Fruit fly (Drosophila melanogaster) whole organism, embryonic: ENCODE results near the gene CG15322.

Source experiments
- Adf1 ChIP-seq: fragments of 200-800 bp; sonication (Bioruptor generic); IDR thresholded peaks from 2 replicates; pipeline ENCODE4 v1.3.6; 2022; ENCODE audit warnings: missing biosample characterization, missing genetic modification characterization
- Asciz ChIP-seq: fragments of 200-800 bp; sonication (Bioruptor generic); optimal IDR thresholded peaks from 2 replicates; lab custom pipeline; 2017; ENCODE audit warnings: missing biosample characterization, mild to moderate bottlenecking, missing genetic modification characterization, missing genetic modification reagents
- Blimp-1 ChIP-seq: fragments of 200-800 bp; sonication (Bioruptor generic); optimal IDR thresholded peaks from 3 replicates; lab custom pipeline; 2018; ENCODE audit warnings: missing biosample characterization, missing genetic modification characterization, mild to moderate bottlenecking, moderate library complexity, missing genetic modification reagents
- CG10209 ChIP-seq: fragments of 200-800 bp; sonication (Bioruptor generic); optimal IDR thresholded peaks from 3 replicates; lab custom pipeline; 2017; ENCODE audit warnings: missing biosample characterization, mild to moderate bottlenecking, missing genetic modification characterization, missing genetic modification reagents
- CG10274 ChIP-seq: fragments of 200-800 bp; sonication (Bioruptor generic); optimal IDR thresholded peaks from 3 replicates; lab custom pipeline; 2017; ENCODE audit warnings: missing biosample characterization, mild to moderate bottlenecking, missing genetic modification characterization
- CG10565 ChIP-seq: fragments of 200-800 bp; sonication (Bioruptor generic); optimal IDR thresholded peaks from 3 replicates; lab custom pipeline; 2016; ENCODE audit warnings: missing biosample characterization, mild to moderate bottlenecking, missing genetic modification characterization
- CG11093 ChIP-seq: fragments of 200-800 bp; sonication (Bioruptor generic); IDR thresholded peaks from 3 replicates; pipeline ENCODE4 v1.3.6; 2022; ENCODE audit warnings: missing biosample characterization, missing genetic modification characterization
- CG11560 ChIP-seq: fragments of 200-800 bp; sonication (Bioruptor generic); IDR thresholded peaks from 3 replicates; pipeline ENCODE4 v1.3.6; 2022; ENCODE audit warnings: missing biosample characterization, missing genetic modification characterization
- CG12391 ChIP-seq: fragments of 200-800 bp; sonication (Bioruptor generic); optimal IDR thresholded peaks from 3 replicates; lab custom pipeline; 2018; ENCODE audit warnings: missing biosample characterization, mild to moderate bottlenecking, missing genetic modification characterization, moderate library complexity
- CG12744 ChIP-seq: fragments of 200-800 bp; sonication (Bioruptor generic); optimal IDR thresholded peaks from 2 replicates; lab custom pipeline; 2016; ENCODE audit warnings: missing biosample characterization, missing genetic modification characterization
- CG13775 ChIP-seq: fragments of 200-800 bp; sonication (Bioruptor generic); optimal IDR thresholded peaks from 3 replicates; lab custom pipeline; 2017; ENCODE audit warnings: missing biosample characterization, mild to moderate bottlenecking, missing genetic modification characterization
- CG13894 ChIP-seq: fragments of 200-800 bp; sonication (Bioruptor generic); optimal IDR thresholded peaks from 3 replicates; lab custom pipeline; 2018; ENCODE audit warnings: missing biosample characterization, mild to moderate bottlenecking, missing genetic modification characterization, moderate library complexity
- CG17186 ChIP-seq: fragments of 200-800 bp; sonication (Bioruptor generic); optimal IDR thresholded peaks from 3 replicates; lab custom pipeline; 2017; ENCODE audit warnings: missing biosample characterization, missing genetic modification reagents, missing genetic modification characterization
- CG17912 ChIP-seq: fragments of 200-800 bp; sonication (Bioruptor generic); optimal IDR thresholded peaks from 2 replicates; lab custom pipeline; 2018; ENCODE audit warnings: missing biosample characterization, mild to moderate bottlenecking, missing genetic modification characterization
- CG3065 ChIP-seq: fragments of 200-800 bp; sonication (Bioruptor generic); optimal IDR thresholded peaks from 2 replicates; lab custom pipeline; 2016; ENCODE audit warnings: missing biosample characterization, missing genetic modification characterization
- CG3281 ChIP-seq: fragments of 200-800 bp; sonication (Bioruptor generic); optimal IDR thresholded peaks from 3 replicates; lab custom pipeline; 2017; ENCODE audit warnings: missing biosample characterization, mild to moderate bottlenecking, missing genetic modification characterization
- CG7963 ChIP-seq: fragments of 200-800 bp; sonication (Bioruptor generic); IDR thresholded peaks from 3 replicates; pipeline ENCODE4 v1.3.6; 2022; ENCODE audit warnings: missing biosample characterization, missing genetic modification characterization; ENCODE audit not compliant: partially characterized antibody
- CG8290 ChIP-seq, 3 experiments: fragments of 200-800 bp; sonication (Bioruptor generic); optimal IDR thresholded peaks; 2 replicates each; lab custom pipeline; 2016 to 2019; ENCODE audit warnings: missing biosample characterization in 3 of 3, missing genetic modification characterization in 3 of 3, mild to moderate bottlenecking in 2 of 3, moderate library complexity in 1 of 3
- CG9215 ChIP-seq: fragments of 200-800 bp; sonication (Bioruptor generic); IDR thresholded peaks from 2 replicates; pipeline ENCODE4 v1.3.6; 2022; ENCODE audit warnings: missing biosample characterization, missing genetic modification characterization
- CG9932 ChIP-seq: fragments of 200-800 bp; sonication (Bioruptor generic); IDR thresholded peaks from 2 replicates; pipeline ENCODE4 v1.3.6; 2022; ENCODE audit warnings: missing biosample characterization, missing genetic modification characterization
- Dad ChIP-seq: fragments of 200-800 bp; sonication (Bioruptor generic); optimal IDR thresholded peaks from 3 replicates; lab custom pipeline; 2016; ENCODE audit warnings: missing biosample characterization, missing genetic modification characterization
- Dref ChIP-seq: fragments of 200-800 bp; sonication (Bioruptor generic); IDR thresholded peaks from 2 replicates; pipeline ENCODE4 v1.3.6; 2022; ENCODE audit warnings: missing biosample characterization, missing genetic modification characterization
- ERR ChIP-seq: fragments of 200-800 bp; sonication (Bioruptor generic); optimal IDR thresholded peaks from 2 replicates; lab custom pipeline; 2016; ENCODE audit warnings: missing biosample characterization, missing genetic modification characterization
- Gsc ChIP-seq: fragments of 200-800 bp; sonication (Bioruptor generic); IDR thresholded peaks from 2 replicates; pipeline ENCODE4 v1.3.6; 2022; ENCODE audit warnings: missing biosample characterization, missing genetic modification characterization
- H2.0 ChIP-seq: fragments of 200-800 bp; sonication (Bioruptor generic); IDR thresholded peaks from 2 replicates; pipeline ENCODE4 v1.3.6; 2022; ENCODE audit warnings: missing biosample characterization, missing genetic modification characterization
- Hr78 ChIP-seq, 2 experiments: fragments of 200-800 bp in 1 of 2; fragments of >200 bp in 1 of 2; sonication (Bioruptor generic) in 1 of 2; optimal IDR thresholded peaks; 2 replicates each; lab custom pipeline; 2017 to 2019; ENCODE audit warnings: missing biosample characterization in 2 of 2, missing genetic modification characterization in 2 of 2, mild to moderate bottlenecking in 1 of 2, moderate library complexity in 1 of 2
- Med ChIP-seq: fragments of 200-800 bp; sonication (Bioruptor generic); peaks from one replicate; lab custom pipeline; 2016; ENCODE audit warnings: missing biosample characterization, missing genetic modification characterization, mild to moderate bottlenecking, inconsistent platforms, moderate library complexity
- NFAT ChIP-seq: fragments of 200-800 bp; sonication (Bioruptor generic); IDR thresholded peaks from 2 replicates; pipeline ENCODE4 v1.3.6; 2022; ENCODE audit warnings: missing biosample characterization, missing genetic modification characterization
- Opbp ChIP-seq: fragments of 200-800 bp; sonication (Bioruptor generic); IDR thresholded peaks from 3 replicates; pipeline ENCODE4 v1.3.6; 2022; ENCODE audit warnings: missing biosample characterization, missing genetic modification characterization; ENCODE audit not compliant: partially characterized antibody
- Taf1 ChIP-seq: fragments of 200-800 bp; sonication (Bioruptor generic); IDR thresholded peaks from 2 replicates; pipeline ENCODE4 v1.3.6; 2022; ENCODE audit warnings: missing biosample characterization, missing genetic modification characterization
- Tbp ChIP-seq: fragments of >200 bp; optimal IDR thresholded peaks from 2 replicates; lab custom pipeline; 2018; ENCODE audit warnings: missing biosample characterization, missing genetic modification characterization
- abd-A ChIP-seq: fragments of 200-800 bp; sonication (Bioruptor generic); optimal IDR thresholded peaks from 3 replicates; lab custom pipeline; 2019; ENCODE audit warnings: missing biosample characterization, mild to moderate bottlenecking, missing genetic modification characterization, moderate library complexity
- cad ChIP-seq: fragments of >200 bp; optimal IDR thresholded peaks from 2 replicates; lab custom pipeline; 2017; ENCODE audit warnings: missing biosample characterization, missing genetic modification characterization
- ci ChIP-seq: fragments of 200-800 bp; sonication (Bioruptor generic); IDR thresholded peaks from 3 replicates; pipeline ENCODE4 v1.3.6; 2022; ENCODE audit warnings: missing biosample characterization, missing genetic modification characterization
- dati ChIP-seq: fragments of 200-800 bp; sonication (Bioruptor generic); IDR thresholded peaks from 2 replicates; pipeline ENCODE4 v1.3.6; 2022; ENCODE audit warnings: missing biosample characterization, missing genetic modification characterization
- ewg ChIP-seq: fragments of 200-800 bp; sonication (Bioruptor generic); optimal IDR thresholded peaks from 3 replicates; lab custom pipeline; 2017; ENCODE audit warnings: mild to moderate bottlenecking, missing biosample characterization, missing genetic modification reagents, missing genetic modification characterization
- kah ChIP-seq: fragments of 200-800 bp; sonication (Bioruptor generic); optimal IDR thresholded peaks from 2 replicates; lab custom pipeline; 2018; ENCODE audit warnings: missing biosample characterization, mild to moderate bottlenecking, missing genetic modification characterization
- luna ChIP-seq: fragments of 200-800 bp; sonication (Bioruptor generic); optimal IDR thresholded peaks from 2 replicates; lab custom pipeline; 2016; ENCODE audit warnings: missing biosample characterization, missing genetic modification characterization
- mirr ChIP-seq: fragments of 200-800 bp; sonication (Bioruptor generic); optimal IDR thresholded peaks from 3 replicates; lab custom pipeline; 2018; ENCODE audit warnings: missing biosample characterization, mild to moderate bottlenecking, missing genetic modification characterization
- odd ChIP-seq: fragments of 200-800 bp; sonication (Bioruptor generic); optimal IDR thresholded peaks from 2 replicates; lab custom pipeline; 2017; ENCODE audit warnings: missing biosample characterization, mild to moderate bottlenecking, missing genetic modification characterization
- org-1 ChIP-seq: fragments of 200-800 bp; sonication (Bioruptor generic); optimal IDR thresholded peaks from 2 replicates; lab custom pipeline; 2017; ENCODE audit warnings: missing biosample characterization, missing genetic modification characterization
- pho ChIP-seq: fragments of 200-800 bp; sonication (Bioruptor generic); optimal IDR thresholded peaks from 2 replicates; lab custom pipeline; 2016; ENCODE audit warnings: missing biosample characterization, missing genetic modification characterization
- prd ChIP-seq, 3 experiments: fragments of >200 bp in 2 of 3; fragments of 200-800 bp in 1 of 3; sonication (Bioruptor generic) in 1 of 3; optimal IDR thresholded peaks in 2 of 3; IDR thresholded peaks in 1 of 3; 2 replicates in 2 of 3; 3 replicates in 1 of 3; pipeline versions ENCODE4 v1.3.6 to Lab custom; 2017 to 2022; ENCODE audit warnings: missing biosample characterization in 1 of 3, missing genetic modification characterization in 1 of 3
- pum ChIP-seq: fragments of 200-800 bp; sonication (Bioruptor generic); optimal IDR thresholded peaks from 2 replicates; lab custom pipeline; 2016; ENCODE audit warnings: missing biosample characterization, missing genetic modification characterization
- tll ChIP-seq, 2 experiments: fragments of 200-800 bp in 1 of 2; fragments of >200 bp in 1 of 2; sonication (Bioruptor generic) in 1 of 2; optimal IDR thresholded peaks; 2 replicates each; lab custom pipeline; 2017 to 2019; ENCODE audit warnings: missing biosample characterization in 2 of 2, missing genetic modification characterization in 2 of 2, mild to moderate bottlenecking in 1 of 2, moderate library complexity in 1 of 2
- toy ChIP-seq: fragments of 200-800 bp; sonication (Bioruptor generic); IDR thresholded peaks from 2 replicates; pipeline ENCODE4 v1.3.6; 2022; ENCODE audit warnings: missing biosample characterization, missing genetic modification characterization
- usp ChIP-seq: fragments of >200 bp; optimal IDR thresholded peaks from 2 replicates; lab custom pipeline; 2017; ENCODE audit warnings: missing biosample characterization, missing genetic modification characterization
- wdn ChIP-seq: fragments of 200-800 bp; sonication (Bioruptor generic); IDR thresholded peaks from 2 replicates; pipeline ENCODE4 v1.3.6; 2022; ENCODE audit warnings: missing biosample characterization, missing genetic modification characterization
- zf30C ChIP-seq: fragments of 200-800 bp; sonication (Bioruptor generic); optimal IDR thresholded peaks from 3 replicates; lab custom pipeline; 2018; ENCODE audit warnings: missing biosample characterization, mild to moderate bottlenecking, missing genetic modification characterization

CG15322 gene

DNA sequence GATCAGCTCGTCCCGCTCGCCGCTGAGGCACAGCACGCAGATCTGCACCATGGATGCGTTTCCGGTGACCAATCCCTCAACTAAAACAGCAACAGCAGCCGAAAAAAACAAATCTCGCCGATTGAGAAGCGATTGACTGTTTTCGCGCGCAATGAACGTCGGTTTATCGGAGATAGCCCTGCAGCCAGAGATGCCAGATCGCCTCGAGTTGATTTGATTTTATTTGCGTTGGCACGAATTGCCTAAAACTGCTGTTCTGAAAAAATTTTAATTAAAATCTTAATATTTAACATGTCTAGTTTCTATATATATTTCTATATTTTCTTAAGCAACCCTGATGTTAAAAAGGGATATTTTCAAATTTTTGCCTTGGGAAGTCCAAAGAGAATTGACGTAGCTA is 29.2 kb downstream of the CG15322 start (continued):
- no peak for TF ChIP-seq ERR (GFP tag; lab: Kevin White, UChicago)
- 0 out of 3 replicates have a peak, but pooled peaks have one; percentile 18 for TF ChIP-seq Opbp (GFP tag; lab: Robert Waterston, UW)
- no peak for TF ChIP-seq Asciz (GFP tag; lab: Kevin White, UChicago)
- TF ChIP-seq tll (GFP tag; optimal IDR thresholded peaks at IDR 0.05; lab: Kevin White, UChicago), result no peak
- TF ChIP-seq CG13775 (GFP tag; lab: Kevin White, UChicago), result no peak
- no peak for TF ChIP-seq ci
- no peak for TF ChIP-seq luna (GFP tag; lab: Kevin White, UChicago)
- TF ChIP-seq Blimp-1 (GFP tag; lab: Kevin White, UChicago), result no peak
- no peak for TF ChIP-seq zf30C (GFP tag; lab: Kevin White, UChicago)
- TF ChIP-seq CG8290 (GFP tag; optimal IDR thresholded peaks at IDR 0.05; lab: Kevin White, UChicago), result no peak
- TF ChIP-seq CG8290 (tag; optimal IDR thresholded peaks at IDR 0.05; lab: Kevin White, UChicago), result peak in 1 of 2 experiments; percentile 27
- TF ChIP-seq CG9932, result peak; percentile 58
- TF ChIP-seq toy (GFP tag; lab: Robert Waterston, UW), result no peak
- TF ChIP-seq abd-A (tag; lab: Kevin White, UChicago), result no peak
- no peak for TF ChIP-seq CG10565 (GFP tag; lab: Kevin White, UChicago)
- TF ChIP-seq CG13894 (tag; lab: Kevin White, UChicago), result no peak
- no peak for TF ChIP-seq CG7963 (GFP tag; lab: Robert Waterston, UW)
- TF ChIP-seq H2.0, result no peak
- TF ChIP-seq cad, result no peak
- no peak for TF ChIP-seq mirr (GFP tag; lab: Kevin White, UChicago)
- TF ChIP-seq pho (GFP tag; lab: Kevin White, UChicago), result no peak
- TF ChIP-seq Hr78 (GFP tag; optimal IDR thresholded peaks at IDR 0.05; lab: Kevin White, UChicago), result no peak
- TF ChIP-seq usp (GFP tag; lab: Kevin White, UChicago), result no peak
- TF ChIP-seq Med (GFP tag; lab: Kevin White, UChicago), result peak; percentile 67
- TF ChIP-seq CG3281 (GFP tag; lab: Kevin White, UChicago), result no peak
- TF ChIP-seq CG17912 (GFP tag; lab: Kevin White, UChicago), result no peak
- TF ChIP-seq org-1 (GFP tag; lab: Kevin White, UChicago), result no peak
- TF ChIP-seq CG11093 (GFP tag; lab: Robert Waterston, UW), result no peak
- peak; percentile 32 for TF ChIP-seq CG17186

DNA sequence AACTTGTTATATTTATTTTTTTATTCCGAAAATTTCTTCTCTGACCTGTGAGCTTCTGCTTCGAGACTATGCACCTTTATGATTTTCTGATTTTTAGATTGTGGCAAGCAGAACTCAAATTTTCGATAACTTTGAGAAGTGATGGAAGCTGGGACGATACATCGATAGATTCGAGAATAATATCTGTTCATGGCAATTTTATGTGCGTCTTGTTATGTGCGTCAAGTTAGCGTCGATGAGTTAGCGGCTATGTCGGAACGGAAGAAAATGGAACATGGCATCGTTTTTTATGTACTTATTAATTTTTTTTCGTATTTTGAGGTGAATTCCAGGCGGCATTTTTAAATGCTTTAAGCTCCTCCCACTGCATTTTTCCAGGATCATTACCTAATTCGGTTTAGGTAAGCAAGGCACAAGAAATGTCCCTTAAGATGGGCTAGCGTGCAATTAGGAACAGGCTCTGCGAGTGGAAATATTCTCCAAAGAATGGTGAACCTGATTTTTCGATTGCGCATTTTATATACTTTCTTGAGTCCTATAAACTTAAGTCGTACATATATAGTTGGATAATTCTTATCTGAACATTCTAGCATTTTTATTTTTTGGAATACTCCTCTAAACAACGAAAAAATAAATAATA is 32.5 kb downstream of the CG15322 start, which contains the start of gene Phf7:
Phf7 (minus strand) TSS at position 58 of the 640 bp plus-strand sequence.
- TF ChIP-seq CG10274 (GFP tag; lab: Kevin White, UChicago) (no peak), NFAT (no peak), kah (GFP tag; lab: Kevin White, UChicago) (no peak), ewg (GFP tag; lab: Kevin White, UChicago) (no peak), CG10209 (no peak), odd (GFP tag; lab: Kevin White, UChicago) (no peak), CG7963 (GFP tag; lab: Robert Waterston, UW) (peak; percentile 52; the same call in 1 of the 3 replicates), wdn (GFP tag; lab: Robert Waterston, UW) (no peak), CG12744 (GFP tag; lab: Kevin White, UChicago) (no peak), Dad (GFP tag; lab: Kevin White, UChicago) (no peak), Adf1 (GFP tag; lab: Robert Waterston, UW) (no peak), CG11560 (tag; lab: Robert Waterston, UW) (no peak), CG12391 (tag; lab: Kevin White, UChicago) (no peak), Dref (GFP tag; lab: Robert Waterston, UW) (peak; percentile 85), Tbp (GFP tag; lab: Kevin White, UChicago) (no peak), abd-A (tag; lab: Kevin White, UChicago) (no peak), pum (GFP tag; lab: Kevin White, UChicago) (no peak), Gsc (GFP tag; lab: Robert Waterston, UW) (no peak), prd (optimal IDR thresholded peaks at IDR 0.05; lab: Kevin White, UChicago) (no peak), prd (GFP tag; IDR thresholded peaks at IDR 0.05; lab: Robert Waterston, UW) (no peak), dati (GFP tag; lab: Robert Waterston, UW) (no peak), Taf1 (GFP tag; lab: Robert Waterston, UW) (no peak), CG9215 (no peak), CG3065 (GFP tag; lab: Kevin White, UChicago) (no peak)
